Worm (Caenorhabditis elegans) whole organism, L4 larva: ENCODE measurements around the gene T10G3.1.

Source experiments
- Y75B8A.6 ChIP-seq: fragments of 200-800 bp; sonication (Bioruptor generic); IDR thresholded peaks from 2 replicates; pipeline ENCODE4 v1.3.6; 2022; ENCODE audit warnings: missing genetic modification reagents, missing genetic modification characterization, missing compliant biosample characterization
- aly-2 ChIP-seq: sonication (generic microtip); optimal IDR thresholded peaks from 2 replicates; lab custom pipeline; 2018; ENCODE audit warnings: missing biosample characterization, missing genetic modification characterization
- ceh-28 ChIP-seq: fragments of 150-350 bp; optimal IDR thresholded peaks from 2 replicates; lab custom pipeline; 2014; ENCODE audit warnings: missing biosample characterization, missing genetic modification reagents, missing genetic modification characterization
- fkh-10 ChIP-seq: fragments of 150-350 bp; optimal IDR thresholded peaks from 2 replicates; lab custom pipeline; 2014; ENCODE audit warnings: missing biosample characterization, missing genetic modification reagents, missing genetic modification characterization
- fos-1 ChIP-seq: fragments of 150-350 bp; optimal IDR thresholded peaks from 2 replicates; lab custom pipeline; 2014; ENCODE audit warnings: missing biosample characterization, missing genetic modification characterization
- lim-7 ChIP-seq: fragments of 200-800 bp; sonication (Bioruptor generic); IDR thresholded peaks from 2 replicates; pipeline ENCODE4 v1.3.6; 2022; ENCODE audit warnings: missing genetic modification characterization, missing compliant biosample characterization
- lin-1 ChIP-seq: fragments of 200-800 bp; sonication (Bioruptor generic); IDR thresholded peaks from 2 replicates; pipeline ENCODE4 v1.3.6; 2022; ENCODE audit warnings: missing genetic modification reagents, missing genetic modification characterization, missing compliant biosample characterization
- madf-9 ChIP-seq: fragments of 200-800 bp; sonication (Bioruptor generic); conservative IDR thresholded peaks from 2 replicates; pipeline ENCODE4 v1.3.6; 2022; ENCODE audit warnings: missing genetic modification reagents, missing genetic modification characterization, missing compliant biosample characterization
- mdl-1 ChIP-seq, 2 experiments: fragments of 150-350 bp in 1 of 2; sonication (generic microtip) in 1 of 2; optimal IDR thresholded peaks; 2 replicates each; lab custom pipeline; 2014 to 2017; ENCODE audit warnings: missing biosample characterization in 2 of 2, missing genetic modification characterization in 2 of 2
- snpc-4 ChIP-seq: fragments of 150-350 bp; optimal IDR thresholded peaks from 2 replicates; lab custom pipeline; 2014; ENCODE audit warnings: missing biosample characterization, missing genetic modification characterization
- tra-1 ChIP-seq: fragments of 200-800 bp; sonication (Bioruptor generic); IDR thresholded peaks from 2 replicates; pipeline ENCODE4 v1.3.6; 2022; ENCODE audit warnings: missing genetic modification reagents, missing genetic modification characterization, missing compliant biosample characterization
- zag-1 ChIP-seq: fragments of 150-350 bp; optimal IDR thresholded peaks from 2 replicates; lab custom pipeline; 2014; ENCODE audit warnings: missing biosample characterization, missing genetic modification characterization
- ztf-11 ChIP-seq: fragments of 150-350 bp; optimal IDR thresholded peaks from 2 replicates; lab custom pipeline; 2014; ENCODE audit warnings: missing biosample characterization, missing genetic modification characterization

DNA sequence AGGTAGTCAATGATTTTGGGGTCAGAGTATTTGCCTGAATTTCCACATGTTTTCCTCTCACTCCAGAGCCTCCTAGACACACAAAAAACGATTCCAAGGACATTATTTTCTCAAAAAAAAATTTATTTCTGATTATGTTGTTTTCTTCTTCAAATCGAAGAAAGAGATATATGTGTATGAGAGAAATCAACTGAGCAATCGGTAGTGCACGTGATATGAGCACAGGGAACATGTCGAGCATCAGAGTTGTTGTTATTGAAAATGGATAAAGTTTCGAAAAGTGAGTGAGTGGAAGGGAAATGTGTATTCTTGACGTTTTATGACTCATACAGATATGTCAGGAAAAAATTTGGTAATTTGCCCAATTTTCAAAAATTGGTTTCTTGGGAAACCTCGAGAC is 1.4 kb downstream of the T10G3.1 start:
- no peak for TF ChIP-seq madf-9 (GFP tag; lab: Robert Waterston, UW)
- TF ChIP-seq snpc-4 (tag; lab: Kevin White, UChicago): no peak
- TF ChIP-seq fkh-10 (GFP tag; lab: Kevin White, UChicago): no peak
- no peak for TF ChIP-seq fos-1 (tag; lab: Kevin White, UChicago)
- no peak for TF ChIP-seq lim-7 (GFP tag; lab: Robert Waterston, UW)
- no peak for TF ChIP-seq mdl-1 (tag; optimal IDR thresholded peaks at IDR 0.05; lab: Kevin White, UChicago)
- TF ChIP-seq Y75B8A.6: no peak
- no peak for TF ChIP-seq aly-2 (tag; lab: Kevin White, UChicago)
- TF ChIP-seq zag-1: no peak
- no peak for TF ChIP-seq tra-1 (GFP tag; lab: Robert Waterston, UW)
- no peak for TF ChIP-seq ztf-11 (tag; lab: Kevin White, UChicago)
- no peak for TF ChIP-seq lin-1 (GFP tag; lab: Robert Waterston, UW)
- TF ChIP-seq ceh-28 (tag; lab: Kevin White, UChicago): no peak
